Fruit fly (Drosophila melanogaster) whole organism, adult: ENCODE results near the gene CG46304.

Experiments
- CG1620 ChIP-seq: fragments of 200-800 bp; sonication (Bioruptor generic); optimal IDR thresholded peaks from 2 replicates; lab custom pipeline; 2016; ENCODE audit warnings: missing biosample characterization, missing genetic modification characterization
- CG7045 ChIP-seq: fragments of 200-800 bp; sonication (Bioruptor generic); optimal IDR thresholded peaks from 2 replicates; lab custom pipeline; 2017; ENCODE audit warnings: missing biosample characterization, mild to moderate bottlenecking, missing genetic modification characterization
- Mnt ChIP-seq: fragments of 200-800 bp; sonication (Bioruptor generic); optimal IDR thresholded peaks from 2 replicates; lab custom pipeline; 2016; ENCODE audit warnings: missing biosample characterization, mild to moderate bottlenecking, missing genetic modification characterization
- cic ChIP-seq: fragments of 200-800 bp; sonication (Bioruptor generic); optimal IDR thresholded peaks from 2 replicates; lab custom pipeline; 2017; ENCODE audit warnings: missing biosample characterization, mild to moderate bottlenecking, missing genetic modification characterization, moderate library complexity

DNA sequence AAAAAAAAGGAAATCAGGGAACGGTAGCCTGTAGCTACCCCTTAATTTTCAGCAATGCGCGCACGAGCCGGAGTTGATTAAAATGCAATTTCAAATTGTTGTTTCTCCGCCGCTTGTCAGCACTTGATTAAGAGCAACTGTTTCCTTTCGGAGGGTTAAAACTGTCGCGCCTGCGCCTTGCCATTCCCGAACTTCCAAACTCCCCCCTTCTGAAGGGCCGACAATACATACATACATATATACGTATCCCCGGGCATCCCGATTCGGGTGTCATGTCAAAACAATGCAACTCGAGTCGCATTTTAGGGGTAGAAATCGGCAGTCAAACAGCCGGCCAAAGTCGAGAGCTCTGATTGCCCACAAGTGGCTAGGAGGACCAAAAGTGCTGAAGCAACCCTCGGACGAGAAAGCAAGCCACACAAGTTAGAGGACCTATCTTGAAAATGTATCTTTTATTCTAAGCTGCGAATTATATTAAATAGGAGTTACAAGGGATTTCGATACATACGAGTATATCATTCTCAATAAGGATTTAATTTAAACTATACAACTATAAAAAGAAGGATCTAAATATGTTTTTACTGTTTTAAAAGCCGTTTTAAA lies 21.4 kb upstream of the CG46304 start:
- TF ChIP-seq Mnt (GFP tag; lab: Kevin White, UChicago): no peak
- TF ChIP-seq CG1620 (GFP tag; lab: Kevin White, UChicago): no peak
- TF ChIP-seq cic (GFP tag; lab: Kevin White, UChicago): no peak
- no peak for TF ChIP-seq CG7045 (GFP tag; lab: Kevin White, UChicago)
